Worm (Caenorhabditis elegans) whole organism, L2 larva: ENCODE results near the gene Y54E2A.5.

Experiments
- C34F6.9 ChIP-seq: fragments of 150-350 bp; optimal IDR thresholded peaks from 2 replicates; lab custom pipeline; 2014; ENCODE audit warnings: missing biosample characterization, missing genetic modification characterization
- F13H6.1 ChIP-seq: sonication (generic microtip); optimal IDR thresholded peaks from 2 replicates; lab custom pipeline; 2016; ENCODE audit warnings: missing genetic modification characterization, missing compliant biosample characterization
- R02D3.7 ChIP-seq: fragments of 150-350 bp; optimal IDR thresholded peaks from 2 replicates; lab custom pipeline; 2014; ENCODE audit warnings: missing biosample characterization, missing genetic modification characterization
- Y55F3AM.14 ChIP-seq: fragments of 200-800 bp; sonication (Bioruptor generic); optimal IDR thresholded peaks from 2 replicates; lab custom pipeline; 2018; ENCODE audit warnings: mild to moderate bottlenecking, missing genetic modification characterization, missing compliant biosample characterization
- elt-1 ChIP-seq: fragments of 150-350 bp; optimal IDR thresholded peaks from 2 replicates; lab custom pipeline; 2014; ENCODE audit warnings: missing biosample characterization, missing genetic modification characterization
- lin-39 ChIP-seq: fragments of 150-350 bp; optimal IDR thresholded peaks from 2 replicates; lab custom pipeline; 2014; ENCODE audit warnings: missing biosample characterization, missing genetic modification reagents, missing genetic modification characterization
- nhr-10 ChIP-seq: sonication (generic microtip); optimal IDR thresholded peaks from 2 replicates; lab custom pipeline; 2017; ENCODE audit warnings: missing biosample characterization, missing genetic modification characterization
- nhr-23 ChIP-seq: fragments of 150-350 bp; optimal IDR thresholded peaks from 2 replicates; lab custom pipeline; 2014; ENCODE audit warnings: missing biosample characterization, missing genetic modification reagents, missing genetic modification characterization
- nhr-6 ChIP-seq: fragments of 150-350 bp; optimal IDR thresholded peaks from 2 replicates; lab custom pipeline; 2014; ENCODE audit warnings: missing biosample characterization, missing genetic modification characterization
- nhr-77 ChIP-seq: fragments of 150-350 bp; optimal IDR thresholded peaks from 2 replicates; lab custom pipeline; 2014; ENCODE audit warnings: missing biosample characterization, missing genetic modification characterization
- peb-1 ChIP-seq: fragments of 150-350 bp; optimal IDR thresholded peaks from 2 replicates; lab custom pipeline; 2014; ENCODE audit warnings: missing biosample characterization, missing genetic modification characterization
- skn-1 ChIP-seq: sonication (generic microtip); optimal IDR thresholded peaks from 2 replicates; lab custom pipeline; 2017; ENCODE audit warnings: missing biosample characterization, missing genetic modification characterization
- sma-9 ChIP-seq, 2 experiments: fragments of 150-350 bp in 1 of 2; sonication (generic microtip) in 1 of 2; optimal IDR thresholded peaks; 2 replicates each; lab custom pipeline; 2014 to 2016; ENCODE audit warnings: missing genetic modification characterization in 2 of 2, mild to moderate bottlenecking in 1 of 2, missing biosample characterization in 1 of 2, missing compliant biosample characterization in 1 of 2, missing genetic modification reagents in 1 of 2, moderate library complexity in 1 of 2
- unc-55 ChIP-seq: fragments of 150-350 bp; sonication (generic microtip); optimal IDR thresholded peaks from 3 replicates; lab custom pipeline; 2014; ENCODE audit warnings: missing biosample characterization, missing genetic modification reagents, missing genetic modification characterization
- unc-62 ChIP-seq: fragments of 150-350 bp; optimal IDR thresholded peaks from 2 replicates; lab custom pipeline; 2014; ENCODE audit warnings: missing biosample characterization, missing genetic modification reagents, missing genetic modification characterization
- zag-1 ChIP-seq: fragments of 150-350 bp; optimal IDR thresholded peaks from 2 replicates; lab custom pipeline; 2014; ENCODE audit warnings: missing biosample characterization, missing genetic modification characterization
- ztf-4 ChIP-seq: fragments of 150-350 bp; optimal IDR thresholded peaks from 2 replicates; lab custom pipeline; 2014; ENCODE audit warnings: missing biosample characterization, missing genetic modification characterization

Y54E2A.5 gene

DNA sequence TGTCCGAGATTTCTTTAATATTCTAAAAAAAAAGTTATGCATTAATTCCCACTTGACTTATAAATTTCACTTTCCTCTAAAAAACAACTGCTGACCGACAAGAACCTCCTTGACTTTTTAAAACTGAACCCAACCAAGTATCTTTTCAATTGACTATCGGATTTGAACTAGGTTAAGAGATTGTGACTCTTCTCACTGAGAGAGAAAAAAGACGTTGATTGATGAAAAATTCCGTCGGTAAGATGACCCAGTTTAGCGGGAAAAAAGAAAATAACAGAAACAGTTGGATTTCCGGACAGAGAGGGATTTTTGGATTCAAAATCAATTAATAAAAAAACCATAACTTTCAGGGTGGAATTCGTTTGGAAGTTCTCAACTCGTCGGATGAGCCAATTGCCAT lies 51.1 kb downstream of the Y54E2A.5 start:
- no peak for TF ChIP-seq sma-9 (GFP tag; optimal IDR thresholded peaks at IDR 0.05; lab: Kevin White, UChicago)
- no peak for TF ChIP-seq sma-9 (tag; optimal IDR thresholded peaks at IDR 0.05; lab: Kevin White, UChicago)
- TF ChIP-seq R02D3.7, result no peak
- TF ChIP-seq C34F6.9 (tag; lab: Kevin White, UChicago), result no peak
- TF ChIP-seq unc-55 (GFP tag; lab: Kevin White, UChicago), result no peak
- TF ChIP-seq lin-39 (tag; lab: Kevin White, UChicago), result no peak
- TF ChIP-seq elt-1 (tag; lab: Kevin White, UChicago), result no peak
- TF ChIP-seq unc-62 (GFP tag; lab: Kevin White, UChicago), result no peak
- no peak for TF ChIP-seq zag-1 (tag; lab: Kevin White, UChicago)
- TF ChIP-seq nhr-77 (tag; lab: Kevin White, UChicago), result no peak
- no peak for TF ChIP-seq peb-1
- no peak for TF ChIP-seq Y55F3AM.14
- no peak for TF ChIP-seq F13H6.1
- TF ChIP-seq nhr-6, result no peak
- TF ChIP-seq nhr-10 (tag; lab: Kevin White, UChicago), result no peak
- TF ChIP-seq skn-1 (tag; lab: Kevin White, UChicago), result no peak
- no peak for TF ChIP-seq ztf-4 (tag; lab: Kevin White, UChicago)
- no peak for TF ChIP-seq nhr-23
